Fruit fly (Drosophila melanogaster): Measurements from ENCODE around the gene CG13995.

DNA sequence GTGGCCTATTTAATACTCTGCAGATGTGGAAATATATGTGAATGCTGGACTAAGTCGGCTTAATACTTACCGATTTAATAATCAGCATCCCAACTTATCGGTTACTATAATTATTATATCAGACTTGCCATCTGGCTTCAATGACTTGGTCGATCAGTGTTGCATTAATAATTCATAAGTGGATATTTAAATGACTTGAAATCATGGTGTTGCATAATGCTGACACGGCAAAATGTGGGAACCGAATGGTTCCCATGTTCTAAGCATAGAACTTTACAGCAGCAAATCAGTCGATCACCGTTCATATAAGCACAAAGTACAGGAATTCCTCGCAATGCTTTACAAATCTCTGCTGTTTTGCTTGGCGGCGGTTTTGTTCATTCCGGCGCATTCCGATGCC is 6.1 kb downstream of the CG13995 start, which contains the start of gene CG34180:
- no peak for TF ChIP-seq Sin3A (optimal IDR thresholded peaks at IDR 0.05)
- TF ChIP-seq insv (optimal IDR thresholded peaks at IDR 0.05): no peak
- no peak for TF ChIP-seq h (optimal IDR thresholded peaks at IDR 0.05)
- no peak for TF ChIP-seq Myc (optimal IDR thresholded peaks at IDR 0.05)
- TF ChIP-seq psq (optimal IDR thresholded peaks at IDR 0.05): no peak

Data from Kc167 (cell line).